Worm (Caenorhabditis elegans) whole organism, early embryonic: ENCODE measurements around the gene F15B9.6.

Experiments used
- B0310.2 ChIP-seq: sonication (generic microtip); optimal IDR thresholded peaks from 2 replicates; lab custom pipeline; 2016; ENCODE audit warnings: mild to moderate bottlenecking, missing genetic modification characterization, missing compliant biosample characterization
- F13C5.2 ChIP-seq: sonication (generic microtip); optimal IDR thresholded peaks from 2 replicates; lab custom pipeline; 2017; ENCODE audit warnings: mild to moderate bottlenecking, missing genetic modification characterization, inconsistent platforms, missing compliant biosample characterization
- aly-1 ChIP-seq: sonication (generic microtip); optimal IDR thresholded peaks from 2 replicates; lab custom pipeline; 2016; ENCODE audit warnings: missing genetic modification characterization, missing compliant biosample characterization
- ama-1 ChIP-seq: fragments of 150-350 bp; optimal IDR thresholded peaks from 2 replicates; lab custom pipeline; 2014
- ets-7 ChIP-seq: sonication (generic microtip); optimal IDR thresholded peaks from 2 replicates; lab custom pipeline; 2016; ENCODE audit warnings: missing genotype, missing genetic modification characterization, missing compliant biosample characterization
- flt-1 ChIP-seq: fragments of 200-800 bp; sonication (Bioruptor generic); IDR thresholded peaks from 2 replicates; pipeline ENCODE4 v1.3.6; 2022; ENCODE audit warnings: missing genetic modification characterization, missing compliant biosample characterization
- hmbx-1 ChIP-seq: sonication (generic microtip); optimal IDR thresholded peaks from 2 replicates; lab custom pipeline; 2016; ENCODE audit warnings: mild to moderate bottlenecking, missing genetic modification characterization, missing compliant biosample characterization
- hmg-4 ChIP-seq: fragments of 200-800 bp; sonication (Bioruptor generic); optimal IDR thresholded peaks from 2 replicates; lab custom pipeline; 2018; ENCODE audit warnings: mild to moderate bottlenecking, missing genetic modification characterization, missing compliant biosample characterization
- hnd-1 ChIP-seq: sonication (generic microtip); optimal IDR thresholded peaks from 2 replicates; lab custom pipeline; 2016; ENCODE audit warnings: missing genetic modification characterization, missing compliant biosample characterization
- pes-1 ChIP-seq: fragments of 200-800 bp; sonication (Bioruptor generic); IDR thresholded peaks from 2 replicates; pipeline ENCODE4 v1.3.6; 2022; ENCODE audit warnings: missing genetic modification reagents, missing genetic modification characterization, missing compliant biosample characterization
- scrt-1 ChIP-seq: fragments of 200-800 bp; sonication (Bioruptor generic); IDR thresholded peaks from 2 replicates; pipeline ENCODE4 v1.3.6; 2022; ENCODE audit warnings: missing genetic modification characterization, missing compliant biosample characterization
- sea-1 ChIP-seq: fragments of 200-800 bp; sonication (Bioruptor generic); conservative IDR thresholded peaks from 2 replicates; pipeline ENCODE4 v1.3.6; 2022; ENCODE audit warnings: missing genetic modification characterization, missing compliant biosample characterization
- tbx-11 ChIP-seq: fragments of 200-800 bp; sonication (Bioruptor generic); IDR thresholded peaks from 2 replicates; pipeline ENCODE4 v1.3.6; 2022; ENCODE audit warnings: missing genetic modification characterization, missing compliant biosample characterization
- tbx-37 ChIP-seq: fragments of 200-800 bp; sonication (Bioruptor generic); conservative IDR thresholded peaks from 2 replicates; pipeline ENCODE4 v1.3.6; 2022; ENCODE audit warnings: missing genetic modification reagents, missing genetic modification characterization, missing compliant biosample characterization

DNA sequence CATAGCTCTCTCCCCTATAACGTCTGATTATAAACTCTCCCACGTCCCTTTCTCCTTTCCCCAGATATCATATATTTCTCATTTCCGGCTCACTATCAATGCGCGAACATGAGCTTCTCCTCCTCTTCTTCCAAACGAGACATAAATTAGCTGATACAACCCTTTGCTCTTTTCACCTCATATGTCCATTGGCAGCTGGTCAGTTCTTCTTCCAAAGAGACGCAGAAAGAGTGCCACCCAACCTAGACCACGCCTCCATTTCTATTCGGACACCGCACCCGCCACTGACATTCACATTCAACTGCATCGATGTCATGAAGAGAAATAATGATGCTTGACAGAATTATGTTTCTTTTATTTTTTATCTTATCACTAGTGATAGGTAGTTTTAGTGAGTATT lies 4.8 kb downstream of the F15B9.6 start, which contains the start of gene fmi-1:
- TF ChIP-seq flt-1 (GFP tag; lab: Robert Waterston, UW) (no peak), ama-1 (lab: Kevin White, UChicago) (no peak), hmbx-1 (no peak), F13C5.2 (tag; lab: Kevin White, UChicago) (no peak), hmg-4 (GFP tag; lab: Kevin White, UChicago) (no peak), ets-7 (tag; lab: Kevin White, UChicago) (no peak), hnd-1 (no peak), sea-1 (no peak), tbx-37 (GFP tag; lab: Robert Waterston, UW) (no peak), aly-1 (tag; lab: Kevin White, UChicago) (no peak), pes-1 (GFP tag; lab: Robert Waterston, UW) (no peak), scrt-1 (no peak), tbx-11 (no peak), B0310.2 (no peak)
